Fruit fly (Drosophila melanogaster) whole organism, adult: Measurements from ENCODE around the gene cDIP.

Experiments
- CG1620 ChIP-seq: fragments of 200-800 bp; sonication (Bioruptor generic); optimal IDR thresholded peaks from 2 replicates; lab custom pipeline; 2016; ENCODE audit warnings: missing biosample characterization, missing genetic modification characterization
- Hr96 ChIP-seq: fragments of 200-800 bp; sonication (Bioruptor generic); optimal IDR thresholded peaks from 2 replicates; lab custom pipeline; 2016; ENCODE audit warnings: missing biosample characterization, missing genetic modification characterization
- cnc ChIP-seq, 2 experiments: fragments of >200 bp; optimal IDR thresholded peaks; 2 replicates each; lab custom pipeline; 2017

DNA sequence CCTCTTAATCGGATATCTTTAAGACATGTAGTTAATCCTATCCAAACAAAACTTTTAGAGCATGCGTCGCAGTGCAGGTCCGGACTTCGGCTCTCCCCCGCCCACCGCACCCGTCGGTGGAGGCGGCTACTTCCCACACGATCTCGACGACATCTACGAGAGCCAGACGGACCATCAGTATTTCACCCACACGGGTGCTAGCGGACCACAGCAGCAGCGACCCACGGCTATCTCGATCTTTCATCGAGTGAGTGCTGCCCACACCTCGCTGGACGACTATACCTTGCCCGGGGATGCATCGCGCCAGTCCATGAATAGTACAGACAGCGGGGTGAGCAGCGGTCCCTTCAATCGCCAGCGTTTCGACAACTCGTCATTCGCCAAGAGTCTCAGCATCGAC lies 40.7 kb upstream of the cDIP start:
- TF ChIP-seq CG1620 = no peak
- TF ChIP-seq Hr96 (GFP tag; lab: Kevin White, UChicago) = no peak
- no peak for TF ChIP-seq cnc (optimal IDR thresholded peaks at IDR 0.05; lab: Kevin White, UChicago)
